Fruit fly (Drosophila melanogaster) whole organism, embryonic: ENCODE results near the gene CG4972.

Experiments
- BtbVII ChIP-seq: fragments of 200-800 bp; sonication (Bioruptor generic); optimal IDR thresholded peaks from 3 replicates; lab custom pipeline; 2017; ENCODE audit warnings: missing biosample characterization, mild to moderate bottlenecking, missing genetic modification characterization
- CG11085 ChIP-seq: fragments of 200-800 bp; sonication (Bioruptor generic); IDR thresholded peaks from 2 replicates; pipeline ENCODE4 v1.3.6; 2022; ENCODE audit warnings: missing biosample characterization, missing genetic modification characterization
- CG11696 ChIP-seq: fragments of 200-800 bp; sonication (Bioruptor generic); IDR thresholded peaks from 2 replicates; pipeline ENCODE4 v1.3.6; 2022; ENCODE audit warnings: missing biosample characterization, missing genetic modification characterization
- CG12155 ChIP-seq: fragments of 200-800 bp; sonication (Bioruptor generic); optimal IDR thresholded peaks from 3 replicates; lab custom pipeline; 2016; ENCODE audit warnings: missing biosample characterization, missing genetic modification characterization
- CG12769 ChIP-seq: fragments of 200-800 bp; sonication (Bioruptor generic); optimal IDR thresholded peaks from 2 replicates; lab custom pipeline; 2019; ENCODE audit warnings: missing biosample characterization, mild to moderate bottlenecking, missing genetic modification characterization, moderate library complexity
- CG14710 ChIP-seq: fragments of 200-800 bp; sonication (Bioruptor generic); optimal IDR thresholded peaks from 3 replicates; lab custom pipeline; 2019; ENCODE audit warnings: missing biosample characterization, mild to moderate bottlenecking, missing genetic modification characterization, moderate library complexity
- CG15269 ChIP-seq: fragments of 200-800 bp; sonication (Bioruptor generic); optimal IDR thresholded peaks from 2 replicates; lab custom pipeline; 2018; ENCODE audit warnings: missing biosample characterization, mild to moderate bottlenecking, missing genetic modification characterization, moderate library complexity
- CG1602 ChIP-seq: fragments of 200-800 bp; sonication (Bioruptor generic); optimal IDR thresholded peaks from 3 replicates; lab custom pipeline; 2016; ENCODE audit warnings: missing biosample characterization, missing genetic modification characterization
- CG1603 ChIP-seq: fragments of 200-800 bp; sonication (Bioruptor generic); optimal IDR thresholded peaks from 2 replicates; lab custom pipeline; 2019; ENCODE audit warnings: missing biosample characterization, mild to moderate bottlenecking, missing genetic modification characterization, moderate library complexity
- CG16863 ChIP-seq: fragments of 200-800 bp; sonication (Bioruptor generic); optimal IDR thresholded peaks from 3 replicates; lab custom pipeline; 2016; ENCODE audit warnings: missing biosample characterization, missing genetic modification characterization
- CG18011 ChIP-seq: fragments of 200-800 bp; sonication (Bioruptor generic); optimal IDR thresholded peaks from 2 replicates; lab custom pipeline; 2017; ENCODE audit warnings: missing biosample characterization, missing genetic modification characterization, mild to moderate bottlenecking, moderate library complexity, missing genotype
- CG2116 ChIP-seq: fragments of 200-800 bp; sonication (Bioruptor generic); optimal IDR thresholded peaks from 3 replicates; lab custom pipeline; 2018; ENCODE audit warnings: missing biosample characterization, mild to moderate bottlenecking, missing genetic modification characterization
- CG2199 ChIP-seq: fragments of 200-800 bp; sonication (Bioruptor generic); IDR thresholded peaks from 3 replicates; pipeline ENCODE4 v1.3.6; 2022; ENCODE audit warnings: missing biosample characterization, missing genetic modification characterization
- CG30020 ChIP-seq: fragments of 200-800 bp; optimal IDR thresholded peaks from 2 replicates; lab custom pipeline; 2019; ENCODE audit warnings: missing biosample characterization, mild to moderate bottlenecking, missing genetic modification characterization, moderate library complexity
- CG3065 ChIP-seq: fragments of 200-800 bp; sonication (Bioruptor generic); optimal IDR thresholded peaks from 2 replicates; lab custom pipeline; 2016; ENCODE audit warnings: missing biosample characterization, missing genetic modification characterization
- CG32532 ChIP-seq: fragments of 200-800 bp; sonication (Bioruptor generic); IDR thresholded peaks from 2 replicates; pipeline ENCODE4 v1.3.6; 2022; ENCODE audit warnings: missing biosample characterization, missing genetic modification characterization
- CG34376 ChIP-seq: fragments of 200-800 bp; sonication (Bioruptor generic); optimal IDR thresholded peaks from 2 replicates; lab custom pipeline; 2018; ENCODE audit warnings: missing biosample characterization, mild to moderate bottlenecking, missing genetic modification characterization
- CG3847 ChIP-seq: fragments of 200-800 bp; sonication (Bioruptor generic); IDR thresholded peaks from 2 replicates; pipeline ENCODE4 v1.3.6; 2022; ENCODE audit warnings: missing biosample characterization, missing genetic modification characterization
- CG4424 ChIP-seq: fragments of 200-800 bp; sonication (Bioruptor generic); optimal IDR thresholded peaks from 3 replicates; lab custom pipeline; 2016; ENCODE audit warnings: missing biosample characterization, missing genetic modification characterization
- CG4617 ChIP-seq: fragments of 200-800 bp; sonication (Bioruptor generic); optimal IDR thresholded peaks from 3 replicates; lab custom pipeline; 2016; ENCODE audit warnings: missing biosample characterization, missing genetic modification characterization, borderline replicate concordance
- CG6689 ChIP-seq: fragments of 200-800 bp; sonication (Bioruptor generic); IDR thresholded peaks from 2 replicates; pipeline ENCODE4 v1.3.6; 2022; ENCODE audit warnings: missing biosample characterization, missing genetic modification characterization
- CG9797 ChIP-seq: fragments of 200-800 bp; sonication (Bioruptor generic); optimal IDR thresholded peaks from 3 replicates; lab custom pipeline; 2018; ENCODE audit warnings: missing biosample characterization, mild to moderate bottlenecking, missing genetic modification characterization
- CoRest ChIP-seq: fragments of 200-800 bp; sonication (Bioruptor generic); optimal IDR thresholded peaks from 3 replicates; lab custom pipeline; 2018; ENCODE audit warnings: missing biosample characterization, mild to moderate bottlenecking, missing genetic modification characterization, moderate library complexity
- D ChIP-seq, 2 experiments: fragments of 200-800 bp in 1 of 2; fragments of >200 bp in 1 of 2; sonication (Bioruptor generic) in 1 of 2; optimal IDR thresholded peaks; 2 replicates in 1 of 2; 3 replicates in 1 of 2; lab custom pipeline; 2017; ENCODE audit warnings: mild to moderate bottlenecking in 1 of 2, missing biosample characterization in 1 of 2, missing genetic modification characterization in 1 of 2, missing genetic modification reagents in 1 of 2
- D19A ChIP-seq: fragments of 200-800 bp; optimal IDR thresholded peaks from 3 replicates; lab custom pipeline; 2019; ENCODE audit warnings: missing biosample characterization, mild to moderate bottlenecking, missing genetic modification characterization, moderate library complexity
- E2f1 ChIP-seq: fragments of 200-800 bp; sonication (Bioruptor generic); IDR thresholded peaks from 2 replicates; pipeline ENCODE4 v1.3.6; 2022; ENCODE audit warnings: missing biosample characterization, missing genetic modification characterization
- Hmr ChIP-seq: fragments of 200-800 bp; sonication (Bioruptor generic); optimal IDR thresholded peaks from 3 replicates; lab custom pipeline; 2017; ENCODE audit warnings: mild to moderate bottlenecking, missing biosample characterization, missing genetic modification reagents, missing genetic modification characterization
- MBD-R2 ChIP-seq: fragments of 200-800 bp; sonication (Bioruptor generic); IDR thresholded peaks from 2 replicates; pipeline ENCODE4 v1.3.6; 2022; ENCODE audit warnings: missing biosample characterization, missing genetic modification characterization
- MESR4 ChIP-seq: fragments of 200-800 bp; sonication (Bioruptor generic); optimal IDR thresholded peaks from 2 replicates; lab custom pipeline; 2018; ENCODE audit warnings: missing biosample characterization, mild to moderate bottlenecking, missing genetic modification characterization, moderate library complexity
- Med ChIP-seq: fragments of 200-800 bp; sonication (Bioruptor generic); peaks from one replicate; lab custom pipeline; 2016; ENCODE audit warnings: missing biosample characterization, missing genetic modification characterization, mild to moderate bottlenecking, inconsistent platforms, moderate library complexity
- NFAT ChIP-seq: fragments of 200-800 bp; sonication (Bioruptor generic); IDR thresholded peaks from 2 replicates; pipeline ENCODE4 v1.3.6; 2022; ENCODE audit warnings: missing biosample characterization, missing genetic modification characterization
- Nf-YC ChIP-seq: fragments of 200-800 bp; optimal IDR thresholded peaks from 3 replicates; lab custom pipeline; 2019; ENCODE audit warnings: missing biosample characterization, mild to moderate bottlenecking, missing genetic modification characterization, moderate library complexity
- Optix ChIP-seq: fragments of 200-800 bp; sonication (Bioruptor generic); IDR thresholded peaks from 3 replicates; pipeline ENCODE4 v1.3.6; 2022; ENCODE audit warnings: missing biosample characterization, missing genetic modification characterization
- Sry-β ChIP-seq: fragments of 200-800 bp; sonication (Bioruptor generic); optimal IDR thresholded peaks from 2 replicates; lab custom pipeline; 2018; ENCODE audit warnings: missing biosample characterization, mild to moderate bottlenecking, missing genetic modification characterization, moderate library complexity
- Sry-δ ChIP-seq: fragments of 200-800 bp; sonication (Bioruptor generic); optimal IDR thresholded peaks from 2 replicates; lab custom pipeline; 2016; ENCODE audit warnings: missing biosample characterization, missing genetic modification characterization
- YL-1 ChIP-seq: fragments of 200-800 bp; sonication (Bioruptor generic); optimal IDR thresholded peaks from 3 replicates; lab custom pipeline; 2017; ENCODE audit warnings: missing biosample characterization, mild to moderate bottlenecking, missing genetic modification characterization
- ab ChIP-seq: fragments of 200-800 bp; sonication (Bioruptor generic); optimal IDR thresholded peaks from 2 replicates; lab custom pipeline; 2016; ENCODE audit warnings: missing biosample characterization, missing genetic modification characterization
- bsh ChIP-seq, 2 experiments: fragments of 200-800 bp; sonication (Bioruptor generic); optimal IDR thresholded peaks; 2 replicates each; lab custom pipeline; 2017 to 2018; ENCODE audit warnings: mild to moderate bottlenecking in 2 of 2, missing biosample characterization in 2 of 2, missing genetic modification characterization in 2 of 2, moderate library complexity in 1 of 2
- chif ChIP-seq, 2 experiments: fragments of 200-800 bp; sonication (Bioruptor generic); optimal IDR thresholded peaks; 3 replicates each; lab custom pipeline; 2016; ENCODE audit warnings: missing biosample characterization in 2 of 2, missing genetic modification characterization in 2 of 2
- ci ChIP-seq: fragments of 200-800 bp; sonication (Bioruptor generic); IDR thresholded peaks from 3 replicates; pipeline ENCODE4 v1.3.6; 2022; ENCODE audit warnings: missing biosample characterization, missing genetic modification characterization
- gfzf ChIP-seq: fragments of 200-800 bp; sonication (Bioruptor generic); optimal IDR thresholded peaks from 2 replicates; lab custom pipeline; 2016; ENCODE audit warnings: missing biosample characterization, mild to moderate bottlenecking, missing genetic modification characterization, moderate library complexity
- inv ChIP-seq: fragments of 200-800 bp; sonication (Bioruptor generic); IDR thresholded peaks from 2 replicates; pipeline ENCODE4 v1.3.6; 2022; ENCODE audit warnings: missing biosample characterization, missing genetic modification characterization; ENCODE audit not compliant: partially characterized antibody
- nom ChIP-seq: fragments of 200-800 bp; sonication (Bioruptor generic); optimal IDR thresholded peaks from 2 replicates; lab custom pipeline; 2017; ENCODE audit warnings: missing biosample characterization, missing genetic modification characterization, mild to moderate bottlenecking, moderate library complexity, missing genetic modification reagents
- pzg ChIP-seq: fragments of 200-800 bp; sonication (Bioruptor generic); optimal IDR thresholded peaks from 3 replicates; lab custom pipeline; 2018; ENCODE audit warnings: missing biosample characterization, mild to moderate bottlenecking, missing genetic modification characterization, moderate library complexity
- row ChIP-seq: fragments of 200-800 bp; sonication (Bioruptor generic); IDR thresholded peaks from 3 replicates; pipeline ENCODE4 v1.3.6; 2022; ENCODE audit warnings: missing biosample characterization, missing genetic modification characterization
- sens ChIP-seq: fragments of 200-800 bp; sonication (Bioruptor generic); peaks from one replicate; lab custom pipeline; 2016; ENCODE audit warnings: missing biosample characterization, missing genetic modification characterization
- stwl ChIP-seq: fragments of 200-800 bp; sonication (Bioruptor generic); optimal IDR thresholded peaks from 3 replicates; lab custom pipeline; 2018; ENCODE audit warnings: missing biosample characterization, mild to moderate bottlenecking, missing genetic modification characterization, moderate library complexity

CG4972 gene

DNA sequence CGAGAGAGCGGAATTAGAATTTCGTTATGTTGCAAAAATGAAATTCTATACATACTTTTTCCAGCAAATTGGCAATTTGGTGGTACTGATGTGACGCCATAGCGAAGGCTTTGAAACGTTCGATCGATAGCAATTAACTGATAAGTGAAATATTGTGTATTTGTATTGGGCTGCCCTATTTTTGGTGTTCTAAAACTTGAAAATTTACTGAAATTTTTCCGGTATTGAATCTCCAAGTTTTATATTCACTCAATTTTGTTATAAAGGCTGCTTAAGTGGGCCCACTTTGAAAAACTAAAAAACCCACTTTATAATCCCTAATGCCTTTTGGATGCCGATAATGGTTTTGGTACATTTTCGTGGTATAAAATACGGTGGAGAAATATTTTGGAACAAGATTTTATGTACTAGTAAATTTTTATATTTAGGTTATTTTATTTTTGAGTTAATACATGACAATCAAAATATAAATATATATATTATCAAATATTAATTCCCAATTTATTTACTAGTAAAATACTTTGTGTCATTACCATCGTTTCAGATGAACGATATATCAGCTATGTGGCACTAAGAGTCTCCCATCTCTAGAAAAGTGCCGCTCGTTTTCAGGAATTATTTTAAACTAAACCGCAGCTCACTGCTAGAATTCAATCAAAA lies 47.9 kb downstream of the CG4972 start, which contains the start of the genes Cand1 and pim (continued):
- peak; percentile 55 for TF ChIP-seq inv

dm6 chr2L:10364229-10364628 lies 49.6 kb downstream of the CG4972 start, which contains the start of gene lft:
Gene lft (plus strand): TSS chr2L:10364471.
- TF ChIP-seq CG11696 (no peak), sens (GFP tag; lab: Kevin White, UChicago) (peak; percentile 30), CG12155 (GFP tag; lab: Kevin White, UChicago) (no peak), CG1603 (peak; percentile 51), CG14710 (tag; lab: Kevin White, UChicago) (peak; percentile 3), CG32532 (no peak), pzg (GFP tag; lab: Kevin White, UChicago) (peak; percentile 24), CG9797 (GFP tag; lab: Kevin White, UChicago) (peak; percentile 2), Sry-δ (GFP tag; lab: Kevin White, UChicago) (peak; percentile 36), CG2116 (GFP tag; lab: Kevin White, UChicago) (peak; percentile 16), NFAT (GFP tag; lab: Robert Waterston, UW) (no peak), Hmr (no peak), CG15269 (no peak), E2f1 (GFP tag; lab: Robert Waterston, UW) (no peak), D19A (tag; lab: Kevin White, UChicago) (no peak), row (GFP tag; lab: Robert Waterston, UW) (peak; percentile 55; the same call in 2 of the 3 replicates), CG6689 (GFP tag; lab: Robert Waterston, UW) (no peak), CG3065 (GFP tag; lab: Kevin White, UChicago) (no peak), Nf-YC (tag; lab: Kevin White, UChicago) (peak; percentile 3), bsh (GFP tag; optimal IDR thresholded peaks at IDR 0.05; lab: Kevin White, UChicago) (no peak), MBD-R2 (GFP tag; lab: Robert Waterston, UW) (0 out of 2 replicates have a peak, but pooled peaks have one; percentile 30), nom (GFP tag; lab: Kevin White, UChicago) (peak; percentile 2), chif (GFP tag; optimal IDR thresholded peaks at IDR 0.05; lab: Kevin White, UChicago) (no peak), CG4424 (no peak), Optix (no peak), Sry-β (GFP tag; lab: Kevin White, UChicago) (peak; percentile 90), CG30020 (peak; percentile 80), CG1602 (GFP tag; lab: Kevin White, UChicago) (no peak), MESR4 (peak; percentile 52), CG11085 (GFP tag; lab: Robert Waterston, UW) (no peak), YL-1 (GFP tag; lab: Kevin White, UChicago) (peak; percentile 32), CG34376 (GFP tag; lab: Kevin White, UChicago) (no peak), CG18011 (GFP tag; lab: Kevin White, UChicago) (peak; percentile 81), CG12769 (no peak), CG4617 (peak; percentile 8), gfzf (GFP tag; lab: Kevin White, UChicago) (peak; percentile 48), BtbVII (GFP tag; lab: Kevin White, UChicago) (no peak), CG16863 (GFP tag; lab: Kevin White, UChicago) (no peak), ab (GFP tag; lab: Kevin White, UChicago) (no peak), CG3847 (GFP tag; lab: Robert Waterston, UW) (no peak), CoRest (tag; lab: Kevin White, UChicago) (peak; percentile 8), ci (GFP tag; lab: Robert Waterston, UW) (0 out of 3 replicates have a peak, but pooled peaks have one; percentile 24), stwl (tag; lab: Kevin White, UChicago) (peak; percentile 7), Med (GFP tag; lab: Kevin White, UChicago) (peak; percentile 73), D (optimal IDR thresholded peaks at IDR 0.05; lab: Kevin White, UChicago) (no peak), D (GFP tag; optimal IDR thresholded peaks at IDR 0.05; lab: Kevin White, UChicago) (no peak), CG2199 (GFP tag; lab: Robert Waterston, UW) (0 out of 3 replicates have a peak, but pooled peaks have one; percentile 45)
